Worm (Caenorhabditis elegans) whole organism, midembryonic: ENCODE results near the gene F08C6.18.

Source experiments
- T22C8.4 ChIP-seq: fragments of 200-800 bp; sonication (Bioruptor generic); IDR thresholded peaks from 2 replicates; pipeline ENCODE4 v1.3.6; 2022; ENCODE audit warnings: missing genetic modification characterization, missing compliant biosample characterization
- klf-2 ChIP-seq: fragments of 200-800 bp; sonication (Bioruptor generic); conservative IDR thresholded peaks from 2 replicates; pipeline ENCODE4 v1.3.6; 2022; ENCODE audit warnings: missing genetic modification reagents, missing genetic modification characterization, missing compliant biosample characterization
- med-1 ChIP-seq: sonication (generic microtip); optimal IDR thresholded peaks from 2 replicates; lab custom pipeline; 2017; ENCODE audit warnings: missing genetic modification characterization, mild to moderate bottlenecking, missing compliant biosample characterization, antibody characterized with exemption, missing genetic modification reagents; ENCODE audit not compliant: insufficient read depth
- ztf-23 ChIP-seq: fragments of 200-800 bp; sonication (Bioruptor generic); IDR thresholded peaks from 2 replicates; pipeline ENCODE4 v1.3.6; 2022; ENCODE audit warnings: missing genetic modification reagents, missing genetic modification characterization, missing compliant biosample characterization
- ztf-29 ChIP-seq: fragments of 200-800 bp; sonication (Bioruptor generic); IDR thresholded peaks from 2 replicates; pipeline ENCODE4 v1.3.6; 2022; ENCODE audit warnings: missing genetic modification reagents, missing genetic modification characterization, missing compliant biosample characterization

DNA sequence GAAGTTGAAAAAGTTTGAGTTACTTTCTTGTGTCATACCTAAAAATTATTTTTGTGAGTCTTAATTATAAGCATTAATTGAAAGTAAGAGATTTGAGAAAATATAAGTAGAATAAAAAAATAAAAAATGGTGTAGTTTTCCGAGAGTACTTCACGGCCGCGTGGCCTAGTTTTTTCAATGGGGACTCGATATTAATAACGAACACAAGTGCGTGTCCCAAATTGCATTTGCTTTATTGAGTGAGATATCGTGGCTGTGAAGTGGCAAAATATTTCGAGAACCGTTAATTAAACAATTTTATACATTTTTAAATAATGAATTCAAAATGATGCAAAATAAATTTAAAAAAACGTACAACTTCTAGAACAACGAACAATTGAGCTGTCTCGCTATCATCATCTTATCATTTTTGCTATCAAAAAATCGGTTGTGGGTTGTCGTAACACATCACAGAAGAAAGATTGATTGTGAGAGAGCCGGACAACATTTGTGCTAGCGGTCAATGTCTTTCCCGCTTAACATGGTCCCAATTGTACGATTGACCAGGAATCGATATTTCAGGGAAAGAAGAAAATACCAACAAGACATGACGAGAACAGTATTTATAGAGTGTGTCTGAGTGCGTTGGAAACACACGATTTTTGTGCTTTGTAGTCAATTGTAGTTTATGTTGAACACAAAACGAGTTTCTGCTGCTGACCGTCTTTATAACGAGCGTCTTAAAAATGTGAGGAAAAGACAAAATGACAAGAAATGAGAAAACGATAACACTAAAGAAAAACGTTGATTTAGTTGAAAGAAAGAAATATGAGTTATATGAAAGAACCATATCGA lies 3.5 kb downstream of the F08C6.18 start, which contains the start of gene apy-1:
- TF ChIP-seq ztf-23 (no peak), klf-2 (GFP tag; lab: Robert Waterston, UW) (no peak), T22C8.4 (GFP tag; lab: Robert Waterston, UW) (no peak), med-1 (GFP tag; lab: Kevin White, UChicago) (no peak), ztf-29 (no peak)
